Worm (Caenorhabditis elegans): ENCODE results near the gene Y69E1A.8.

Gene Y69E1A.8

DNA sequence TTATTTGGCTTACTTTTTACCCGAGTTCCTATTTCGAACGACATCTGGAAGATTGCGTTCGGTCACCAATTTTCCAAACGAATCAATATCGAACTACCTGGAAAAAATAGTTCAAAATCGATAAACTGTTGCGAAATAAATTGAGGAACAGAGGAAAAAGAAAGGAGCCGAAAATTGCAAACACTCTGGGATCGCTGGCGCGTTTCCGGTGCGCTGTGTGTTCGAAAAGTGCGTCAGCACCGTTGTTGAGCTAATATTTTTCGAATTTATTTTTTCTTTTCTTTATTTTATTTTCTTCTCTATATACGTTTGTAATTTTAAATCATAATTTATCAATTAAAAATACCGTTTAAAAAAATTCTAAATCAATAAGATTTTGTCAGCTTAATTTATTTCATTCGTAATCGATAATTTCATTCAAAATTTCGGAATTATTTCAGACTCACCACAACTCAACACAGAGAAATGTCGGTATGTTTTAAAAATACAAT is 33.3 kb upstream of the Y69E1A.8 start, which contains the start of the genes dnc-1 and lsm-7:
TSS of gene dnc-1 (minus strand) at position 142 of the 491 bp plus-strand sequence.
TSS of gene lsm-7 (plus strand) at position 441 of the 491 bp plus-strand sequence.
- TF ChIP-seq snpc-4 (tag; optimal IDR thresholded peaks at IDR 0.05) (peak; percentile 28), elt-1 (tag; optimal IDR thresholded peaks at IDR 0.05) (no peak), ama-1 (optimal IDR thresholded peaks at IDR 0.05) (no peak), nhr-77 (tag; optimal IDR thresholded peaks at IDR 0.05) (no peak), crh-2 (tag; optimal IDR thresholded peaks at IDR 0.05) (peak; percentile 77), dmd-4 (tag; optimal IDR thresholded peaks at IDR 0.05) (no peak), zag-1 (tag; optimal IDR thresholded peaks at IDR 0.05) (peak; percentile 30), lsy-2 (tag; optimal IDR thresholded peaks at IDR 0.05) (peak; percentile 47 to 87), skn-1 (tag; optimal IDR thresholded peaks at IDR 0.05) (no peak), peb-1 (tag; optimal IDR thresholded peaks at IDR 0.05) (no peak), nhr-21 (tag; optimal IDR thresholded peaks at IDR 0.05) (no peak), mdl-1 (tag; optimal IDR thresholded peaks at IDR 0.05) (peak in 1 of 2 experiments; percentile 2), nhr-10 (tag; optimal IDR thresholded peaks at IDR 0.05) (no peak), Y55F3AM.14 (GFP tag; optimal IDR thresholded peaks at IDR 0.05) (no peak), sma-9 (GFP tag; optimal IDR thresholded peaks at IDR 0.05) (peak; percentile 74), sma-9 (tag; optimal IDR thresholded peaks at IDR 0.05) (no peak), mbf-1 (tag; optimal IDR thresholded peaks at IDR 0.05) (no peak), ceh-82 (tag; optimal IDR thresholded peaks at IDR 0.05) (no peak), unc-62 (GFP tag; optimal IDR thresholded peaks at IDR 0.05) (no peak), elt-3 (tag; optimal IDR thresholded peaks at IDR 0.05) (no peak), nhr-25 (tag; optimal IDR thresholded peaks at IDR 0.05) (peak; percentile 75), nhr-129 (tag; optimal IDR thresholded peaks at IDR 0.05) (peak; percentile 75), lin-39 (tag; optimal IDR thresholded peaks at IDR 0.05) (no peak), nhr-237 (tag; optimal IDR thresholded peaks at IDR 0.05) (no peak), mab-5 (tag; optimal IDR thresholded peaks at IDR 0.05) (peak; percentile 55), egl-27 (tag; optimal IDR thresholded peaks at IDR 0.05) (peak; percentile 1), ZK546.5 (tag; optimal IDR thresholded peaks at IDR 0.05) (peak; percentile 4), unc-55 (GFP tag; optimal IDR thresholded peaks at IDR 0.05) (peak; percentile 95), nhr-12 (tag; optimal IDR thresholded peaks at IDR 0.05) (no peak), nhr-23 (tag; optimal IDR thresholded peaks at IDR 0.05) (no peak), lin-11 (tag; optimal IDR thresholded peaks at IDR 0.05) (peak; percentile 56), F13H6.1 (tag; optimal IDR thresholded peaks at IDR 0.05) (peak; percentile 59), fos-1 (tag; optimal IDR thresholded peaks at IDR 0.05) (peak; percentile 61), lin-13 (GFP tag; optimal IDR thresholded peaks at IDR 0.05) (peak; percentile 54), sma-3 (GFP tag; optimal IDR thresholded peaks at IDR 0.05) (peak; percentile 30), ztf-1 (GFP tag; conservative IDR thresholded peaks at IDR 0.05) (no peak), sem-4 (tag; optimal IDR thresholded peaks at IDR 0.05) (peak; percentile 58), ztf-4 (tag; optimal IDR thresholded peaks at IDR 0.05) (peak; percentile 17), R02D3.7 (tag; optimal IDR thresholded peaks at IDR 0.05) (no peak), C34F6.9 (tag; optimal IDR thresholded peaks at IDR 0.05) (peak; percentile 95), gmeb-1 (tag; optimal IDR thresholded peaks at IDR 0.05) (peak; percentile 81)

DNA sequence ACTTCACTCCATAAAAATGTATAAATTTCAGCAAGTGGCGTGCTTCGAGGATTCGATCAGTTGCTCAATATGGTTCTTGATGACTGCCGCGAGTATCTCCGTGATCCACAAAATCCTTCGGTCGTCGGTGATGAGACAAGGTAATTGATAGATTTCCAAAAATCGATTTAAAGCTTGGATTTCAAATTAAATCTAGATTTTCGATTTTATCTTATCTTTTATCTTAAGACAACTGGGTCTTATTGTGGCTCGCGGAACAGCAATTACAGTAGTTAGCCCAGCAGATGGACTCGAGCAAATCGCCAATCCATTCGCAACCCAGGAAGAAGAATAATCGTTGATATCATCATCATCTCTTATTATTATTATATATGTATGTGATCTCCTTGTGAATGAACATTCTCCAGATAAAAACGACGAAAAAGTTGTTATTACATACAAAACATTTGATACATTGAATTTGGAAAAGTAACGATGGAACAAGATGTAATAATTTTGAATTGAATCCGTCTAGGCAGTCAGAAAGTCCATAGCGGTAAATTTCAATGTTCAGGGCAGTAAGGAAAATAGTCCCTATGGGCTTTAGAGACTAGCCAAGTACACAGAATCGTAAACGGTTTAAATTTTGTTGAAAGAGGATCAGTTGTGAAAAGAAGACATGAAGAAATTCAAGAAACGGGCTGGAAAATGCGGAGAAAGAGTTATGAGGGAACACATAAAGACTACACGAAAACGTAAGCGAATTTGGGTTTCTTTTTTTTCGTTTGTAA is 32.4 kb upstream of the Y69E1A.8 start:
- TF ChIP-seq lsy-2 (tag; optimal IDR thresholded peaks at IDR 0.05) (peak in 1 of 2 experiments; percentile 42), crh-2 (tag; optimal IDR thresholded peaks at IDR 0.05) (peak; percentile 28), ama-1 (optimal IDR thresholded peaks at IDR 0.05) (peak; percentile 66), nhr-237 (tag; optimal IDR thresholded peaks at IDR 0.05) (no peak), F13H6.1 (tag; optimal IDR thresholded peaks at IDR 0.05) (no peak), unc-39 (tag; optimal IDR thresholded peaks at IDR 0.05) (no peak), Y55F3AM.14 (GFP tag; optimal IDR thresholded peaks at IDR 0.05) (peak; percentile 57), nhr-6 (tag; optimal IDR thresholded peaks at IDR 0.05) (peak; percentile 6), ztf-4 (tag; optimal IDR thresholded peaks at IDR 0.05) (peak; percentile 31), gmeb-1 (tag; optimal IDR thresholded peaks at IDR 0.05) (peak; percentile 13), mbf-1 (tag; optimal IDR thresholded peaks at IDR 0.05) (no peak), sma-9 (GFP tag; optimal IDR thresholded peaks at IDR 0.05) (peak; percentile 42), sma-9 (tag; optimal IDR thresholded peaks at IDR 0.05) (no peak), nhr-25 (tag; optimal IDR thresholded peaks at IDR 0.05) (no peak), nhr-129 (tag; optimal IDR thresholded peaks at IDR 0.05) (peak; percentile 36)

All from whole organism, L2 larva.